Fruit fly (Drosophila melanogaster) whole organism, wandering third instar larva: ENCODE measurements around the gene Mlp84B.

ENCODE experiments used
- Abd-B ChIP-seq: fragments of >200 bp; optimal IDR thresholded peaks from 2 replicates; lab custom pipeline; 2017; ENCODE audit warnings: missing biosample characterization, missing genetic modification characterization
- CG32264 ChIP-seq: fragments of 200-800 bp; sonication (Bioruptor generic); optimal IDR thresholded peaks from 2 replicates; lab custom pipeline; 2016; ENCODE audit warnings: missing biosample characterization, missing genetic modification characterization
- CG9705 ChIP-seq: fragments of 200-800 bp; sonication (Bioruptor generic); optimal IDR thresholded peaks from 2 replicates; lab custom pipeline; 2018; ENCODE audit warnings: missing biosample characterization, mild to moderate bottlenecking, missing genetic modification characterization
- CrebA ChIP-seq: fragments of 200-800 bp; sonication (Bioruptor generic); optimal IDR thresholded peaks from 2 replicates; lab custom pipeline; 2016; ENCODE audit warnings: missing biosample characterization, mild to moderate bottlenecking, missing genetic modification characterization, borderline replicate concordance
- Dif ChIP-seq: fragments of 200-275, 200-300 bp; sonication (Bioruptor generic); optimal IDR thresholded peaks from 2 replicates; lab custom pipeline; 2018; ENCODE audit warnings: missing biosample characterization, missing genetic modification characterization; ENCODE audit not compliant: partially characterized antibody
- GATAd ChIP-seq: sonication (Bioruptor generic); optimal IDR thresholded peaks from 2 replicates; lab custom pipeline; 2016; ENCODE audit warnings: missing biosample characterization, missing genetic modification characterization
- HLH106 ChIP-seq: fragments of 200-800 bp; optimal IDR thresholded peaks from 3 replicates; lab custom pipeline; 2019; ENCODE audit warnings: missing biosample characterization, mild to moderate bottlenecking, missing genetic modification characterization, moderate library complexity
- Hnf4 ChIP-seq: fragments of 200-800 bp; sonication (Bioruptor generic); optimal IDR thresholded peaks from 2 replicates; lab custom pipeline; 2016; ENCODE audit warnings: missing biosample characterization, mild to moderate bottlenecking, missing genetic modification characterization
- Hr78 ChIP-seq: fragments of >200 bp; optimal IDR thresholded peaks from 2 replicates; lab custom pipeline; 2017; ENCODE audit warnings: missing biosample characterization, missing genetic modification characterization
- Jra ChIP-seq: sonication (Bioruptor generic); optimal IDR thresholded peaks from 2 replicates; lab custom pipeline; 2016; ENCODE audit warnings: missing biosample characterization, missing genetic modification characterization
- Mio ChIP-seq: sonication (Bioruptor generic); optimal IDR thresholded peaks from 2 replicates; lab custom pipeline; 2016; ENCODE audit warnings: missing biosample characterization, missing genetic modification characterization
- Myc ChIP-seq: fragments of >200 bp; optimal IDR thresholded peaks from 2 replicates; lab custom pipeline; 2017
- N ChIP-seq: fragments of >200 bp; optimal IDR thresholded peaks from 2 replicates; lab custom pipeline; 2018; ENCODE audit warnings: missing biosample characterization, missing external identifiers, missing genetic modification characterization
- OdsH ChIP-seq: fragments of 200-800 bp; sonication (Bioruptor generic); optimal IDR thresholded peaks from 2 replicates; lab custom pipeline; 2016; ENCODE audit warnings: missing biosample characterization, mild to moderate bottlenecking, missing genetic modification characterization
- Rel ChIP-seq, 2 experiments: fragments of 200-800 bp; sonication (Bioruptor generic) in 1 of 2; optimal IDR thresholded peaks; 2 replicates in 1 of 2; 3 replicates in 1 of 2; lab custom pipeline; 2016 to 2019; ENCODE audit warnings: mild to moderate bottlenecking in 2 of 2, missing biosample characterization in 2 of 2, missing genetic modification characterization in 2 of 2, moderate library complexity in 1 of 2
- Sp1 ChIP-seq: fragments of 200-800 bp; sonication (Bioruptor generic); optimal IDR thresholded peaks from 3 replicates; lab custom pipeline; 2019; ENCODE audit warnings: missing biosample characterization, mild to moderate bottlenecking, missing genetic modification characterization, moderate library complexity
- Vsx2 ChIP-seq: fragments of 200-300, 225-300 bp; sonication (Bioruptor generic); optimal IDR thresholded peaks from 2 replicates; lab custom pipeline; 2018; ENCODE audit warnings: missing biosample characterization, missing genetic modification characterization; ENCODE audit not compliant: partially characterized antibody
- br ChIP-seq: fragments of 200-800 bp; sonication (Bioruptor generic); optimal IDR thresholded peaks from 2 replicates; lab custom pipeline; 2016; ENCODE audit warnings: missing biosample characterization, missing genetic modification characterization
- brk ChIP-seq: fragments of 200-800 bp; sonication (Bioruptor generic); optimal IDR thresholded peaks from 2 replicates; lab custom pipeline; 2016; ENCODE audit warnings: missing biosample characterization, mild to moderate bottlenecking, missing genetic modification characterization
- dl ChIP-seq, 2 experiments: fragments of 175-275, 200-275 bp in 1 of 2; fragments of 200-275 bp in 1 of 2; sonication (Bioruptor generic); optimal IDR thresholded peaks; lab custom pipeline; 2018; ENCODE audit warnings: mild to moderate bottlenecking in 2 of 2, missing biosample characterization in 2 of 2, missing genetic modification characterization in 2 of 2, moderate library complexity in 2 of 2; ENCODE audit not compliant: partially characterized antibody in 2 of 2, insufficient read depth in 1 of 2
- dmrt93B ChIP-seq: fragments of 200-800 bp; sonication (Bioruptor generic); optimal IDR thresholded peaks from 2 replicates; lab custom pipeline; 2018; ENCODE audit warnings: missing biosample characterization, mild to moderate bottlenecking, missing genetic modification characterization
- dsf ChIP-seq: sonication (Bioruptor generic); optimal IDR thresholded peaks from 2 replicates; lab custom pipeline; 2016; ENCODE audit warnings: missing biosample characterization, missing genetic modification characterization, borderline replicate concordance
- ey ChIP-seq: fragments of 200-800 bp; sonication (Bioruptor generic); optimal IDR thresholded peaks from 2 replicates; lab custom pipeline; 2016; ENCODE audit warnings: missing biosample characterization, missing genetic modification characterization
- foxo ChIP-seq, 2 experiments: fragments of 200-800 bp; sonication (Bioruptor generic); optimal IDR thresholded peaks; 2 replicates in 1 of 2; 3 replicates in 1 of 2; lab custom pipeline; 2016 to 2017; ENCODE audit warnings: missing biosample characterization in 2 of 2, missing genetic modification characterization in 2 of 2
- fru ChIP-seq: fragments of 200-800 bp; sonication (Bioruptor generic); optimal IDR thresholded peaks from 3 replicates; lab custom pipeline; 2016; ENCODE audit warnings: missing biosample characterization, mild to moderate bottlenecking, missing genetic modification characterization
- h ChIP-seq: fragments of 200-800 bp; sonication (Bioruptor generic); optimal IDR thresholded peaks from 3 replicates; lab custom pipeline; 2016; ENCODE audit warnings: missing biosample characterization, mild to moderate bottlenecking, missing genetic modification characterization
- jim ChIP-seq: fragments of 175-275, 200-325 bp; sonication (Bioruptor generic); optimal IDR thresholded peaks from 2 replicates; lab custom pipeline; 2016; ENCODE audit warnings: missing biosample characterization, mild to moderate bottlenecking, missing genetic modification characterization
- lola ChIP-seq: fragments of >200 bp; optimal IDR thresholded peaks from 2 replicates; lab custom pipeline; 2017; ENCODE audit warnings: missing biosample characterization, missing genetic modification characterization
- pan ChIP-seq: fragments of >200 bp; optimal IDR thresholded peaks from 2 replicates; lab custom pipeline; 2017
- psq ChIP-seq: fragments of 200-800 bp; sonication (Bioruptor generic); optimal IDR thresholded peaks from 3 replicates; lab custom pipeline; 2017; ENCODE audit warnings: missing biosample characterization, mild to moderate bottlenecking, missing genetic modification characterization, moderate library complexity
- rgr ChIP-seq: fragments of 200-800 bp; sonication (Bioruptor generic); optimal IDR thresholded peaks from 3 replicates; lab custom pipeline; 2016; ENCODE audit warnings: missing biosample characterization, mild to moderate bottlenecking, missing genetic modification characterization
- sage ChIP-seq: fragments of 200-800 bp; sonication (Bioruptor generic); optimal IDR thresholded peaks from 2 replicates; lab custom pipeline; 2016; ENCODE audit warnings: missing biosample characterization, mild to moderate bottlenecking, missing genetic modification characterization
- sv ChIP-seq: fragments of 200-800 bp; sonication (Bioruptor generic); optimal IDR thresholded peaks from 3 replicates; lab custom pipeline; 2016; ENCODE audit warnings: missing biosample characterization, missing genetic modification characterization
- tai ChIP-seq: sonication (Bioruptor generic); optimal IDR thresholded peaks from 2 replicates; lab custom pipeline; 2016; ENCODE audit warnings: missing biosample characterization, missing genetic modification characterization
- usp ChIP-seq: fragments of >200 bp; optimal IDR thresholded peaks from 2 replicates; lab custom pipeline; 2017; ENCODE audit warnings: missing biosample characterization, missing genetic modification characterization
- woc ChIP-seq: sonication (Bioruptor generic); optimal IDR thresholded peaks from 2 replicates; lab custom pipeline; 2016; ENCODE audit warnings: missing biosample characterization, mild to moderate bottlenecking, missing genetic modification characterization

Gene Mlp84B

DNA sequence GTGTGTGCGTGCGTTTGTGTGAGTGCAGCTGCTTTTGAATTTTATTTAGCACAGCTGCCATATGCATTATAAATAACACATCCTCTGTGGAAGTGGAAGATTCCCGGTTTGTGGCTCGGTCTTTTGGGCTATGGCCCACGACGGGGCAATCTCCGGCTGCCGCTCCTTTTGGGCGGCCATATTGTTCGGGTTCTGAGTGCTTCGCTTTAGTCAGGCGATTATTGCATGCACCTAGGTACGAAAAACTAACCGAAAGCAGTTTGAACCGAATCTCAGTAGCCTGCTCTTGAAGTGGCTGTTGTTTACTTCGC lies 42.5 kb downstream of the Mlp84B start:
- TF ChIP-seq brk (GFP tag; lab: Kevin White, UChicago) (no peak), Vsx2 (GFP tag; lab: Kevin White, UChicago) (no peak), h (GFP tag; lab: Kevin White, UChicago) (no peak), sage (GFP tag; lab: Kevin White, UChicago) (no peak), jim (GFP tag; lab: Kevin White, UChicago) (no peak), ey (no peak), sv (no peak), GATAd (GFP tag; lab: Kevin White, UChicago) (no peak), pan (lab: Kevin White, UChicago) (no peak), OdsH (GFP tag; lab: Kevin White, UChicago) (no peak), N (GFP tag; lab: Kevin White, UChicago) (no peak), lola (GFP tag; lab: Kevin White, UChicago) (no peak), Rel (GFP tag; optimal IDR thresholded peaks at IDR 0.05; lab: Kevin White, UChicago) (no peak), Rel (tag; optimal IDR thresholded peaks at IDR 0.05; lab: Kevin White, UChicago) (no peak), woc (GFP tag; lab: Kevin White, UChicago) (no peak), Hr78 (GFP tag; lab: Kevin White, UChicago) (no peak), Jra (GFP tag; lab: Kevin White, UChicago) (no peak), Dif (GFP tag; lab: Kevin White, UChicago) (no peak), psq (no peak), rgr (GFP tag; lab: Kevin White, UChicago) (no peak), foxo (GFP tag; optimal IDR thresholded peaks at IDR 0.05; lab: Kevin White, UChicago) (no peak)

DNA sequence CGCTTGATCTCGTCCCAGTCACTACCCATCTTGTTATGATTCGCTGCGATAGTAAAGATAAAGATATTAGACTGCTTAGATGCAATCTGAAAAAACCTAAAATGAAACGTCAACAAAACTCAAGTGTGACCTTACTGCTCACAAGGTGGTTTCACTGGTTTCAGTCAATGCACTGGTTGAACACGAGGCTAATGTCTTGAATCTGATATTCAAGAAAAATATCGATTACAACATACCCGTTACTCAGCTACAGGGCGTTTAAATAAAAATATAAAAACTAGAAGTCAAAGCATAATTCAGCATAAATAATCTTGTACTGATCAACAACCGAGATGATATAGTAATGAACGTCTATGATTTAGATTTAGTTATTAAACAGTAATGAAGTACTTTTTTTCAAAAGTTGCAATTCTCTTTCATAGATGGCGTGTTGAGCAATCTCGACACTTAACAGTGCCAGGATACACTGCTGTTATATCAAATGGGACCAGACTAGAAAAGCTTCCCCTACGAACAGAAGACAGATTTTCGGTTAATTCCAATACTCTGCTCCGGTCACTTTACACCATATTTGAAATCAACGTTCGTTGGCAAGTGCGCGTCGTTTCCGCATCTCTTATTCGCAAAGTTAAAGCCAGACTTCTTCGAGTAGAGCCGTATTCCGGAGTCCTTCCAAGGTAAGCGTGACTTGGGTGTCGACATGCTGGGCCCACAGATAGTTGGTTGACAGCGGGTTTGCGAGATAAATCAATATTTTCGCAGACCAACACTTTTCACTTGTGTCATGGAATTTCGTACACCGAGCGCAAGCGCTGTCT lies 43.0 kb downstream of the Mlp84B start, which contains the start of the genes Ufl1 and CG1943:
Ufl1 (minus strand) TSS at position 156 of the 818 bp plus-strand sequence.
CG1943 (plus strand) TSS at position 563 of the 818 bp plus-strand sequence.
- TF ChIP-seq psq (no peak), GATAd (GFP tag; lab: Kevin White, UChicago) (no peak), sage (GFP tag; lab: Kevin White, UChicago) (peak; percentile 14), dmrt93B (GFP tag; lab: Kevin White, UChicago) (no peak), Hnf4 (GFP tag; lab: Kevin White, UChicago) (peak; percentile 24), tai (GFP tag; lab: Kevin White, UChicago) (peak; percentile 77), Rel (GFP tag; optimal IDR thresholded peaks at IDR 0.05; lab: Kevin White, UChicago) (no peak), Rel (tag; optimal IDR thresholded peaks at IDR 0.05; lab: Kevin White, UChicago) (peak; percentile 8), Sp1 (GFP tag; lab: Kevin White, UChicago) (peak; percentile 38), Vsx2 (GFP tag; lab: Kevin White, UChicago) (no peak), rgr (GFP tag; lab: Kevin White, UChicago) (peak; percentile 20), br (GFP tag; lab: Kevin White, UChicago) (peak; percentile 3), foxo (GFP tag; optimal IDR thresholded peaks at IDR 0.05; lab: Kevin White, UChicago) (peak in 1 of 2 experiments; percentile 13), Jra (GFP tag; lab: Kevin White, UChicago) (peak; percentile 33), h (GFP tag; lab: Kevin White, UChicago) (peak; percentile 12), Dif (GFP tag; lab: Kevin White, UChicago) (peak; percentile 40), Myc (lab: Kevin White, UChicago) (peak; percentile 49), brk (GFP tag; lab: Kevin White, UChicago) (peak; percentile 68), lola (GFP tag; lab: Kevin White, UChicago) (no peak), woc (GFP tag; lab: Kevin White, UChicago) (peak; percentile 35), usp (GFP tag; lab: Kevin White, UChicago) (no peak)

DNA sequence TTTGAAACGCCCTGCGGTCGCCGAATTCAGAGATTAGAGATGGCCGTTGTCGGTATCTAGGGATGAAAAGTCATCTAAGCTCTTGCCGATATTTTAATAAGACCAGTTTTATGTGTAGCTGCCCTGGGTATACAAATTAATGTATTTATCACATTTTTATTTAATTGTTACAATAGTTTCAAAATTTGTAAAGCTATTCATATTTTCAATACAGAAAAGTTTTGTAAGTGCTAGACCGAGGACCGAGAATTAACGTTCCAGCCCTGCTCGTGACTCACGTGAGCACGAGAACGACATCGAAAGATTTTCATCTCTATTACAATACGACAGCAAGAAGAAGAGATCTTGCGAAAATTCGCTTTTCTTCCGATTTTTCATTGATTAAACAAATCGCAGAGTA lies 50.4 kb downstream of the Mlp84B start, which contains the start of the genes CG1105 and CG1965:
CG1105 (minus strand) TSS at position 45 of the 400 bp plus-strand sequence.
CG1965 (plus strand) TSS at position 310 of the 400 bp plus-strand sequence.
- TF ChIP-seq pan (lab: Kevin White, UChicago) (no peak), CrebA (no peak), ey (peak; percentile 91), Vsx2 (GFP tag; lab: Kevin White, UChicago) (no peak), CG9705 (GFP tag; lab: Kevin White, UChicago) (peak; percentile 83), tai (GFP tag; lab: Kevin White, UChicago) (peak; percentile 95), sv (peak; percentile 89), dl (GFP tag; optimal IDR thresholded peaks at IDR 0.05; lab: Kevin White, UChicago; ENCODE audit: insufficient read depth in 1 of 2, partially characterized antibody in 2 of 2) (no peak), lola (GFP tag; lab: Kevin White, UChicago) (no peak), foxo (GFP tag; optimal IDR thresholded peaks at IDR 0.05; lab: Kevin White, UChicago) (peak; percentile 4 to 94), fru (peak; percentile 90), Mio (GFP tag; lab: Kevin White, UChicago) (peak; percentile 41), Hnf4 (GFP tag; lab: Kevin White, UChicago) (peak; percentile 95), sage (GFP tag; lab: Kevin White, UChicago) (peak; percentile 82), dsf (GFP tag; lab: Kevin White, UChicago) (peak; percentile 92), woc (GFP tag; lab: Kevin White, UChicago) (peak; percentile 83), jim (GFP tag; lab: Kevin White, UChicago) (peak; percentile 21), Myc (lab: Kevin White, UChicago) (no peak), brk (GFP tag; lab: Kevin White, UChicago) (no peak), OdsH (GFP tag; lab: Kevin White, UChicago) (peak; percentile 84), h (GFP tag; lab: Kevin White, UChicago) (peak; percentile 93), CG32264 (GFP tag; lab: Kevin White, UChicago) (peak; percentile 74), Rel (GFP tag; optimal IDR thresholded peaks at IDR 0.05; lab: Kevin White, UChicago) (no peak), Rel (tag; optimal IDR thresholded peaks at IDR 0.05; lab: Kevin White, UChicago) (peak; percentile 68), HLH106 (tag; lab: Kevin White, UChicago) (peak; percentile 92), psq (peak; percentile 78), Abd-B (GFP tag; lab: Kevin White, UChicago) (no peak), Hr78 (GFP tag; lab: Kevin White, UChicago) (no peak), br (GFP tag; lab: Kevin White, UChicago) (peak; percentile 87), Dif (GFP tag; lab: Kevin White, UChicago) (no peak), Sp1 (GFP tag; lab: Kevin White, UChicago) (peak; percentile 83), Jra (GFP tag; lab: Kevin White, UChicago) (peak; percentile 93), dmrt93B (GFP tag; lab: Kevin White, UChicago) (peak; percentile 82)
